Worm (Caenorhabditis elegans) whole organism, late embryonic: Measurements from ENCODE around the gene oac-55.

ENCODE experiments used
- ama-1 ChIP-seq: fragments of 150-350 bp; optimal IDR thresholded peaks from 2 replicates; lab custom pipeline; 2014
- ceh-2 ChIP-seq: sonication (generic microtip); optimal IDR thresholded peaks from 2 replicates; lab custom pipeline; 2016; ENCODE audit warnings: missing genotype, missing genetic modification characterization, missing compliant biosample characterization
- ets-4 ChIP-seq: sonication (generic microtip); optimal IDR thresholded peaks from 2 replicates; lab custom pipeline; 2016; ENCODE audit warnings: missing genetic modification characterization, missing compliant biosample characterization
- hlh-15 ChIP-seq: sonication (generic microtip); optimal IDR thresholded peaks from 2 replicates; lab custom pipeline; 2016; ENCODE audit warnings: missing genetic modification characterization, missing compliant biosample characterization
- nfya-1 ChIP-seq: sonication (generic microtip); optimal IDR thresholded peaks from 2 replicates; lab custom pipeline; 2017; ENCODE audit warnings: missing genetic modification characterization, mild to moderate bottlenecking, missing compliant biosample characterization, antibody characterized with exemption, moderate library complexity
- pag-3 ChIP-seq: sonication (generic microtip); optimal IDR thresholded peaks from 2 replicates; lab custom pipeline; 2016; ENCODE audit warnings: missing compliant biosample characterization, missing genetic modification characterization, borderline replicate concordance
- pha-2 ChIP-seq: sonication (generic microtip); optimal IDR thresholded peaks from 2 replicates; lab custom pipeline; 2017; ENCODE audit warnings: mild to moderate bottlenecking, missing genetic modification characterization, missing compliant biosample characterization
- pha-4 ChIP-seq: fragments of 150-350 bp; optimal IDR thresholded peaks from 2 replicates; lab custom pipeline; 2018; ENCODE audit warnings: missing biosample characterization, missing genetic modification reagents, missing genetic modification characterization
- rnt-1 ChIP-seq: sonication (generic microtip); optimal IDR thresholded peaks from 2 replicates; lab custom pipeline; 2016; ENCODE audit warnings: missing genetic modification characterization, missing compliant biosample characterization
- tbx-7 ChIP-seq: sonication (generic microtip); optimal IDR thresholded peaks from 2 replicates; lab custom pipeline; 2016; ENCODE audit warnings: missing genotype, missing genetic modification characterization, missing compliant biosample characterization
- unc-42 ChIP-seq: sonication (generic microtip); optimal IDR thresholded peaks from 2 replicates; lab custom pipeline; 2016; ENCODE audit warnings: missing genotype, missing genetic modification characterization, missing compliant biosample characterization

DNA sequence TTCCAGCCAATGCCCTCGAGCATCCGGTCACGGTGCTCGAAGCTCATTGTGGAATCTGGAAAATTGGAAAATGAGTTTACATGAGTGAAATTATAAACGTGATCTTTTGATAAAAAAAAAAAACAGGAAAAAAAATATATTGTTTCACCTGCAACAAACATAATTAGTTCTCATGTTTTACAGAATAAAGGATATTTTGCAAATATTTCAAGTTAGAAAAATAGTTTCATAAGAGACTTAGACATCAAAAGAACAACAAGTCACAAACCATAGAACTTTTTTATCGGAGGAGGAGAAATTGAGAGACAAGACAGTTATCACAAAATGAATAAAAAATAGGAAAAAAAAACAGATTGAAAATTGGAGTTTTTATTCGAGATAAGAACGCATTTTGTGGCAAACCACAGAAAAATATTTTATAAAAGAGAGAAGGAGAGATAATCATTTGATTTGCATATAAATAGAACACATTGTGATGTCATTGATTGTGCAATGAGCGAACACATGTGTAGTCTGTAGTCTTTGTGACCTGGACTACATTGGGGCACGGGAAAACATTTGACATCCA lies 23.3 kb downstream of the oac-55 start, which contains the start of gene R08F11.1:
- TF ChIP-seq nfya-1 (tag; lab: Kevin White, UChicago) (no peak), pha-2 (tag; lab: Kevin White, UChicago) (no peak), ceh-2 (no peak), ets-4 (tag; lab: Kevin White, UChicago) (no peak), hlh-15 (tag; lab: Kevin White, UChicago) (no peak), rnt-1 (tag; lab: Kevin White, UChicago) (no peak), tbx-7 (tag; lab: Kevin White, UChicago) (no peak), ama-1 (no peak), unc-42 (tag; lab: Kevin White, UChicago) (no peak), pha-4 (tag; lab: Kevin White, UChicago) (no peak), pag-3 (tag; lab: Kevin White, UChicago) (no peak)
